Worm (Caenorhabditis elegans): ENCODE data around the gene T07F12.2.

- TF ChIP-seq T22C8.4 (GFP tag; IDR thresholded peaks at IDR 0.05) = no peak
- TF ChIP-seq tab-1 (GFP tag; IDR thresholded peaks at IDR 0.05) = no peak
- no peak for TF ChIP-seq med-1 (GFP tag; optimal IDR thresholded peaks at IDR 0.05; ENCODE audit: insufficient read depth)
- no peak for TF ChIP-seq flt-1 (GFP tag; IDR thresholded peaks at IDR 0.05)
- TF ChIP-seq ztf-23 (GFP tag; IDR thresholded peaks at IDR 0.05) = no peak
- no peak for TF ChIP-seq ztf-29 (GFP tag; IDR thresholded peaks at IDR 0.05)
Measured at ce11 chrX:4895223-4895622, 5.2 kb downstream of the T07F12.2 start.
